Fruit fly (Drosophila melanogaster) whole organism, embryonic: Measurements from ENCODE around the gene Best3.

Experiments used
- Bdp1 ChIP-seq: fragments of 200-800 bp; sonication (Bioruptor generic); optimal IDR thresholded peaks from 3 replicates; lab custom pipeline; 2016; ENCODE audit warnings: missing biosample characterization, missing genetic modification characterization
- Bteb2 ChIP-seq: fragments of 200-800 bp; sonication (Bioruptor generic); optimal IDR thresholded peaks from 2 replicates; lab custom pipeline; 2016; ENCODE audit warnings: missing biosample characterization, missing genetic modification characterization
- CG10209 ChIP-seq: fragments of 200-800 bp; sonication (Bioruptor generic); optimal IDR thresholded peaks from 3 replicates; lab custom pipeline; 2017; ENCODE audit warnings: missing biosample characterization, mild to moderate bottlenecking, missing genetic modification characterization, missing genetic modification reagents
- CG11093 ChIP-seq: fragments of 200-800 bp; sonication (Bioruptor generic); IDR thresholded peaks from 3 replicates; pipeline ENCODE4 v1.3.6; 2022; ENCODE audit warnings: missing biosample characterization, missing genetic modification characterization
- CG12744 ChIP-seq: fragments of 200-800 bp; sonication (Bioruptor generic); optimal IDR thresholded peaks from 2 replicates; lab custom pipeline; 2016; ENCODE audit warnings: missing biosample characterization, missing genetic modification characterization
- CG13123 ChIP-seq: fragments of 200-800 bp; sonication (Bioruptor generic); optimal IDR thresholded peaks from 2 replicates; lab custom pipeline; 2016; ENCODE audit warnings: missing biosample characterization, missing genetic modification characterization
- CG13775 ChIP-seq: fragments of 200-800 bp; sonication (Bioruptor generic); optimal IDR thresholded peaks from 3 replicates; lab custom pipeline; 2017; ENCODE audit warnings: missing biosample characterization, mild to moderate bottlenecking, missing genetic modification characterization
- CG14710 ChIP-seq: fragments of 200-800 bp; sonication (Bioruptor generic); optimal IDR thresholded peaks from 3 replicates; lab custom pipeline; 2019; ENCODE audit warnings: missing biosample characterization, mild to moderate bottlenecking, missing genetic modification characterization, moderate library complexity
- CG17612 ChIP-seq: fragments of 200-800 bp; sonication (Bioruptor generic); IDR thresholded peaks from 2 replicates; pipeline ENCODE4 v1.3.6; 2022; ENCODE audit warnings: missing biosample characterization, missing genetic modification characterization
- CG2199 ChIP-seq: fragments of 200-800 bp; sonication (Bioruptor generic); IDR thresholded peaks from 3 replicates; pipeline ENCODE4 v1.3.6; 2022; ENCODE audit warnings: missing biosample characterization, missing genetic modification characterization
- CG3281 ChIP-seq: fragments of 200-800 bp; sonication (Bioruptor generic); optimal IDR thresholded peaks from 3 replicates; lab custom pipeline; 2017; ENCODE audit warnings: missing biosample characterization, mild to moderate bottlenecking, missing genetic modification characterization
- CG4617 ChIP-seq: fragments of 200-800 bp; sonication (Bioruptor generic); optimal IDR thresholded peaks from 3 replicates; lab custom pipeline; 2016; ENCODE audit warnings: missing biosample characterization, missing genetic modification characterization, borderline replicate concordance
- CG4730 ChIP-seq: fragments of 200-800 bp; sonication (Bioruptor generic); IDR thresholded peaks from 2 replicates; pipeline ENCODE4 v1.3.6; 2022; ENCODE audit warnings: missing biosample characterization, missing genetic modification characterization
- CG6813 ChIP-seq: fragments of 200-800 bp; sonication (Bioruptor generic); optimal IDR thresholded peaks from 2 replicates; lab custom pipeline; 2017; ENCODE audit warnings: missing biosample characterization, missing genetic modification characterization, mild to moderate bottlenecking, moderate library complexity, missing genetic modification reagents
- CG7357 ChIP-seq: fragments of 200-800 bp; sonication (Bioruptor generic); IDR thresholded peaks from 3 replicates; pipeline ENCODE4 v1.3.6; 2022; ENCODE audit warnings: missing biosample characterization, missing genetic modification characterization
- CG9817 ChIP-seq: fragments of 200-800 bp; sonication (Bioruptor generic); optimal IDR thresholded peaks from 2 replicates; lab custom pipeline; 2018; ENCODE audit warnings: missing biosample characterization, mild to moderate bottlenecking, missing genetic modification characterization, moderate library complexity
- CTCF ChIP-seq: fragments of 200-800 bp; sonication (Bioruptor generic); optimal IDR thresholded peaks from 2 replicates; lab custom pipeline; 2017; ENCODE audit warnings: missing biosample characterization, mild to moderate bottlenecking, missing genetic modification characterization, moderate library complexity
- D19B ChIP-seq: fragments of 200-800 bp; sonication (Bioruptor generic); optimal IDR thresholded peaks from 2 replicates; lab custom pipeline; 2017; ENCODE audit warnings: missing biosample characterization, mild to moderate bottlenecking, missing genetic modification characterization
- Dfd ChIP-seq, 2 experiments: fragments of >200 bp; optimal IDR thresholded peaks; 2 replicates each; lab custom pipeline; 2017; ENCODE audit warnings: missing biosample characterization in 2 of 2, missing genetic modification characterization in 2 of 2
- Eip74EF ChIP-seq, 2 experiments: fragments of 200-800 bp in 1 of 2; fragments of >200 bp in 1 of 2; sonication (Bioruptor generic) in 1 of 2; optimal IDR thresholded peaks; 2 replicates each; lab custom pipeline; 2017 to 2019; ENCODE audit warnings: missing biosample characterization in 2 of 2, missing genetic modification characterization in 2 of 2, mild to moderate bottlenecking in 1 of 2, moderate library complexity in 1 of 2
- HLH3B ChIP-seq: fragments of 200-800 bp; sonication (Bioruptor generic); IDR thresholded peaks from 2 replicates; pipeline ENCODE4 v1.3.6; 2022; ENCODE audit warnings: missing biosample characterization, missing genetic modification characterization
- HLHmδ ChIP-seq: fragments of 200-800 bp; sonication (Bioruptor generic); optimal IDR thresholded peaks from 2 replicates; lab custom pipeline; 2018; ENCODE audit warnings: missing biosample characterization, mild to moderate bottlenecking, missing genetic modification characterization, moderate library complexity
- Hr39 ChIP-seq: fragments of >200 bp; optimal IDR thresholded peaks from 2 replicates; lab custom pipeline; 2017
- Hsf ChIP-seq: fragments of 200-800 bp; sonication (Bioruptor generic); optimal IDR thresholded peaks from 3 replicates; lab custom pipeline; 2016; ENCODE audit warnings: missing biosample characterization, missing genetic modification characterization
- Kr ChIP-seq: fragments of 200-800 bp; sonication (Bioruptor generic); optimal IDR thresholded peaks from 2 replicates; lab custom pipeline; 2017; ENCODE audit warnings: missing biosample characterization, mild to moderate bottlenecking, missing genetic modification characterization
- Lpt ChIP-seq: fragments of >200 bp; optimal IDR thresholded peaks from 2 replicates; lab custom pipeline; 2018; ENCODE audit warnings: missing biosample characterization, missing genetic modification characterization
- MESR4 ChIP-seq: fragments of 200-800 bp; sonication (Bioruptor generic); optimal IDR thresholded peaks from 2 replicates; lab custom pipeline; 2018; ENCODE audit warnings: missing biosample characterization, mild to moderate bottlenecking, missing genetic modification characterization, moderate library complexity
- Mad ChIP-seq: fragments of 200-800 bp; sonication (Bioruptor generic); optimal IDR thresholded peaks from 2 replicates; lab custom pipeline; 2016; ENCODE audit warnings: missing biosample characterization, missing genetic modification characterization
- Neu2 ChIP-seq: fragments of 200-800 bp; sonication (Bioruptor generic); optimal IDR thresholded peaks from 3 replicates; lab custom pipeline; 2016; ENCODE audit warnings: missing biosample characterization, missing genetic modification characterization, borderline replicate concordance
- Optix ChIP-seq: fragments of 200-800 bp; sonication (Bioruptor generic); IDR thresholded peaks from 3 replicates; pipeline ENCODE4 v1.3.6; 2022; ENCODE audit warnings: missing biosample characterization, missing genetic modification characterization
- PHDP ChIP-seq: fragments of 200-800 bp; sonication (Bioruptor generic); optimal IDR thresholded peaks from 3 replicates; lab custom pipeline; 2018; ENCODE audit warnings: missing biosample characterization, mild to moderate bottlenecking, missing genetic modification characterization, moderate library complexity
- ab ChIP-seq: fragments of 200-800 bp; sonication (Bioruptor generic); optimal IDR thresholded peaks from 2 replicates; lab custom pipeline; 2016; ENCODE audit warnings: missing biosample characterization, missing genetic modification characterization
- abd-A ChIP-seq: fragments of 200-800 bp; sonication (Bioruptor generic); optimal IDR thresholded peaks from 3 replicates; lab custom pipeline; 2019; ENCODE audit warnings: missing biosample characterization, mild to moderate bottlenecking, missing genetic modification characterization, moderate library complexity
- bab2 ChIP-seq: fragments of 200-800 bp; sonication (Bioruptor generic); optimal IDR thresholded peaks from 2 replicates; lab custom pipeline; 2016; ENCODE audit warnings: missing biosample characterization, missing genetic modification characterization
- bcd ChIP-seq: fragments of 200-800 bp; sonication (Bioruptor generic); optimal IDR thresholded peaks from 2 replicates; lab custom pipeline; 2017; ENCODE audit warnings: missing biosample characterization, mild to moderate bottlenecking, missing genetic modification characterization
- caup ChIP-seq: fragments of 200-800 bp; sonication (Bioruptor generic); optimal IDR thresholded peaks from 3 replicates; lab custom pipeline; 2017; ENCODE audit warnings: missing biosample characterization, mild to moderate bottlenecking, missing genetic modification characterization, moderate library complexity; ENCODE audit not compliant: severe bottlenecking
- dati ChIP-seq: fragments of 200-800 bp; sonication (Bioruptor generic); IDR thresholded peaks from 2 replicates; pipeline ENCODE4 v1.3.6; 2022; ENCODE audit warnings: missing biosample characterization, missing genetic modification characterization
- esg ChIP-seq: fragments of 200-800 bp; sonication (Bioruptor generic); conservative IDR thresholded peaks from 2 replicates; pipeline ENCODE4 v1.3.6; 2022; ENCODE audit warnings: missing biosample characterization, missing genetic modification characterization
- hbn ChIP-seq: fragments of 200-800 bp; sonication (Bioruptor generic); IDR thresholded peaks from 2 replicates; pipeline ENCODE4 v1.3.6; 2022; ENCODE audit warnings: missing biosample characterization, missing genetic modification characterization; ENCODE audit not compliant: partially characterized antibody
- ken ChIP-seq: fragments of 200-800 bp; sonication (Bioruptor generic); IDR thresholded peaks from 3 replicates; pipeline ENCODE4 v1.3.6; 2022; ENCODE audit warnings: missing biosample characterization, missing genetic modification characterization
- mld ChIP-seq: fragments of 200-800 bp; sonication (Bioruptor generic); IDR thresholded peaks from 3 replicates; pipeline ENCODE4 v1.3.6; 2022; ENCODE audit warnings: missing biosample characterization, missing genetic modification characterization; ENCODE audit not compliant: partially characterized antibody
- nau ChIP-seq: fragments of 200-800 bp; sonication (Bioruptor generic); optimal IDR thresholded peaks from 3 replicates; lab custom pipeline; 2017; ENCODE audit warnings: missing biosample characterization, mild to moderate bottlenecking, missing genetic modification characterization, missing genetic modification reagents
- pan ChIP-seq, 4 experiments: fragments of >200 bp in 3 of 4; fragments of 200-800 bp in 1 of 4; sonication (Bioruptor generic) in 1 of 4; optimal IDR thresholded peaks in 3 of 4; IDR thresholded peaks in 1 of 4; 2 replicates each; pipeline versions ENCODE4 v1.3.6 to Lab custom; 2017 to 2022; ENCODE audit warnings: missing biosample characterization in 2 of 4, missing genetic modification characterization in 2 of 4, mixed read lengths in 1 of 4
- pho ChIP-seq: fragments of 200-800 bp; sonication (Bioruptor generic); optimal IDR thresholded peaks from 2 replicates; lab custom pipeline; 2016; ENCODE audit warnings: missing biosample characterization, missing genetic modification characterization
- psq ChIP-seq: fragments of 200-800 bp; sonication (Bioruptor generic); optimal IDR thresholded peaks from 2 replicates; lab custom pipeline; 2017; ENCODE audit warnings: missing biosample characterization, missing genetic modification characterization
- sens-2 ChIP-seq: fragments of 200-800 bp; sonication (Bioruptor generic); IDR thresholded peaks from 2 replicates; pipeline ENCODE4 v1.3.6; 2022; ENCODE audit warnings: missing biosample characterization, missing genetic modification characterization
- tll ChIP-seq, 2 experiments: fragments of 200-800 bp in 1 of 2; fragments of >200 bp in 1 of 2; sonication (Bioruptor generic) in 1 of 2; optimal IDR thresholded peaks; 2 replicates each; lab custom pipeline; 2017 to 2019; ENCODE audit warnings: missing biosample characterization in 2 of 2, missing genetic modification characterization in 2 of 2, mild to moderate bottlenecking in 1 of 2, moderate library complexity in 1 of 2
- vfl ChIP-seq: fragments of 200-800 bp; sonication (Bioruptor generic); optimal IDR thresholded peaks from 2 replicates; lab custom pipeline; 2016; ENCODE audit warnings: missing biosample characterization, missing genetic modification characterization
- yki ChIP-seq: fragments of >200 bp; optimal IDR thresholded peaks from 3 replicates; lab custom pipeline; 2018

Best3 gene

dm6 chr3L:15311457-15312368 is 9.1 kb upstream of the Best3 start (continued):
- TF ChIP-seq Lpt: no peak
- peak; percentile 92 for TF ChIP-seq abd-A (tag; lab: Kevin White, UChicago)
- no peak for TF ChIP-seq caup
- no peak for TF ChIP-seq vfl
- TF ChIP-seq Neu2: no peak
- TF ChIP-seq psq: no peak
- no peak for TF ChIP-seq hbn (GFP tag; lab: Robert Waterston, UW)
- TF ChIP-seq sens-2 (GFP tag; lab: Robert Waterston, UW): no peak
- TF ChIP-seq CG3281 (GFP tag; lab: Kevin White, UChicago): no peak
- TF ChIP-seq Kr: peak; percentile 4
- TF ChIP-seq CG6813: peak; percentile 63
- TF ChIP-seq CG4730 (GFP tag; lab: Robert Waterston, UW): no peak
- no peak for TF ChIP-seq Bteb2 (GFP tag; lab: Kevin White, UChicago)
- no peak for TF ChIP-seq CG9817
- TF ChIP-seq Bdp1 (GFP tag; lab: Kevin White, UChicago): no peak
- peak; percentile 89 for TF ChIP-seq CG14710 (tag; lab: Kevin White, UChicago)
- TF ChIP-seq ken (GFP tag; lab: Robert Waterston, UW): no peak
- no peak for TF ChIP-seq Hsf
- TF ChIP-seq CTCF (GFP tag; lab: Kevin White, UChicago): no peak
- no peak for TF ChIP-seq tll (GFP tag; optimal IDR thresholded peaks at IDR 0.05; lab: Kevin White, UChicago)
- no peak for TF ChIP-seq mld (GFP tag; lab: Robert Waterston, UW)
- no peak for TF ChIP-seq HLHmδ (GFP tag; lab: Kevin White, UChicago)
- no peak for TF ChIP-seq ab (GFP tag; lab: Kevin White, UChicago)
- TF ChIP-seq Optix (GFP tag; lab: Robert Waterston, UW): peak; percentile 26; the same call in 1 of the 3 replicates
- TF ChIP-seq CG12744 (GFP tag; lab: Kevin White, UChicago): no peak
- peak; percentile 31 for TF ChIP-seq bcd (GFP tag; lab: Kevin White, UChicago)
- peak; percentile 41 for TF ChIP-seq HLH3B (GFP tag; lab: Robert Waterston, UW)
- peak; percentile 67 for TF ChIP-seq PHDP (tag; lab: Kevin White, UChicago)
- no peak for TF ChIP-seq nau (GFP tag; lab: Kevin White, UChicago)
- TF ChIP-seq MESR4: no peak
- no peak for TF ChIP-seq CG17612 (GFP tag; lab: Robert Waterston, UW)
- no peak for TF ChIP-seq yki
- no peak for TF ChIP-seq D19B (GFP tag; lab: Kevin White, UChicago)
- peak; percentile 36; the same call in 1 of the 3 replicates for TF ChIP-seq CG11093
- TF ChIP-seq CG2199 (GFP tag; lab: Robert Waterston, UW): no peak
- TF ChIP-seq Dfd (GFP tag; optimal IDR thresholded peaks at IDR 0.05; lab: Kevin White, UChicago): no peak
- no peak for TF ChIP-seq Hr39 (lab: Kevin White, UChicago)
- 0 out of 2 replicates have a peak, but pooled peaks have one; percentile 7 for TF ChIP-seq esg (GFP tag; lab: Robert Waterston, UW)
- no peak for TF ChIP-seq CG4617 (GFP tag; lab: Kevin White, UChicago)
- peak; percentile 54 for TF ChIP-seq CG13775
- no peak for TF ChIP-seq bab2
- TF ChIP-seq dati: no peak
- TF ChIP-seq CG13123 (GFP tag; lab: Kevin White, UChicago): no peak
- peak; percentile 51 for TF ChIP-seq CG10209 (GFP tag; lab: Kevin White, UChicago)
- TF ChIP-seq Mad (GFP tag; lab: Kevin White, UChicago): no peak
- no peak for TF ChIP-seq pho (GFP tag; lab: Kevin White, UChicago)
- no peak for TF ChIP-seq CG7357 (GFP tag; lab: Robert Waterston, UW)
- no peak for TF ChIP-seq pan (optimal IDR thresholded peaks at IDR 0.05; lab: Kevin White, UChicago)
- no peak for TF ChIP-seq pan (GFP tag; optimal IDR thresholded peaks at IDR 0.05 in 1 of 2, IDR thresholded peaks at IDR 0.05 in 1 of 2)
- peak in 1 of 2 experiments; percentile 45 for TF ChIP-seq Eip74EF (GFP tag; optimal IDR thresholded peaks at IDR 0.05; lab: Kevin White, UChicago)
